Fruit fly (Drosophila melanogaster) whole organism, adult: ENCODE results near the gene Tsp26A.

Experiments used
- CG12768 ChIP-seq: fragments of 200-800 bp; sonication (Bioruptor generic); optimal IDR thresholded peaks from 2 replicates; lab custom pipeline; 2017; ENCODE audit warnings: missing biosample characterization, missing genetic modification characterization, mild to moderate bottlenecking, moderate library complexity, missing genetic modification reagents
- CG7101 ChIP-seq: fragments of 200-800 bp; sonication (Bioruptor generic); optimal IDR thresholded peaks from 2 replicates; lab custom pipeline; 2018; ENCODE audit warnings: missing biosample characterization, mild to moderate bottlenecking, missing genetic modification characterization, moderate library complexity
- bab1 ChIP-seq: fragments of 200-800 bp; sonication (Bioruptor generic); optimal IDR thresholded peaks from 3 replicates; lab custom pipeline; 2019; ENCODE audit warnings: missing biosample characterization, mild to moderate bottlenecking, missing genetic modification characterization, moderate library complexity
- ovo ChIP-seq: fragments of 200-800 bp; sonication (Bioruptor generic); optimal IDR thresholded peaks from 2 replicates; lab custom pipeline; 2016; ENCODE audit warnings: missing biosample characterization, missing genetic modification characterization
- pad ChIP-seq: fragments of 200-800 bp; sonication (Bioruptor generic); optimal IDR thresholded peaks from 3 replicates; lab custom pipeline; 2017; ENCODE audit warnings: missing biosample characterization, missing genetic modification characterization, mild to moderate bottlenecking, moderate library complexity, missing genetic modification reagents
- toe ChIP-seq: fragments of 200-800 bp; sonication (Bioruptor generic); optimal IDR thresholded peaks from 2 replicates; lab custom pipeline; 2016; ENCODE audit warnings: missing biosample characterization, missing genetic modification characterization

- TF ChIP-seq ovo (GFP tag; lab: Kevin White, UChicago): no peak
- no peak for TF ChIP-seq CG7101 (tag; lab: Kevin White, UChicago)
- TF ChIP-seq CG12768 (GFP tag; lab: Kevin White, UChicago): peak; percentile 70
- TF ChIP-seq toe (GFP tag; lab: Kevin White, UChicago): no peak
- peak; percentile 30 for TF ChIP-seq pad (GFP tag; lab: Kevin White, UChicago)
- no peak for TF ChIP-seq bab1 (GFP tag; lab: Kevin White, UChicago)
Observed at dm6 chr2L:5978333-5979054, 21.5 kb upstream of the Tsp26A start.
